Fruit fly (Drosophila melanogaster) whole organism, prepupa: Measurements from ENCODE around the gene mst.

Source experiments
- Blimp-1 ChIP-seq: fragments of 200-800 bp; sonication (Bioruptor generic); optimal IDR thresholded peaks from 3 replicates; lab custom pipeline; 2017; ENCODE audit warnings: missing biosample characterization, missing genetic modification characterization, mild to moderate bottlenecking, moderate library complexity, missing genetic modification reagents
- CG10631 ChIP-seq: fragments of 200-800 bp; sonication (Bioruptor generic); optimal IDR thresholded peaks from 2 replicates; lab custom pipeline; 2016; ENCODE audit warnings: missing biosample characterization, missing genetic modification characterization
- CG11294 ChIP-seq: fragments of 200-800 bp; sonication (Bioruptor generic); IDR thresholded peaks from 2 replicates; pipeline ENCODE4 v1.3.6; 2022; ENCODE audit warnings: missing biosample characterization, missing genetic modification characterization
- CG11902 ChIP-seq: fragments of 200-800 bp; sonication (Bioruptor generic); optimal IDR thresholded peaks from 3 replicates; lab custom pipeline; 2016; ENCODE audit warnings: missing biosample characterization, missing genetic modification characterization
- CG15336 ChIP-seq: fragments of 200-800 bp; sonication (Bioruptor generic); IDR thresholded peaks from 2 replicates; pipeline ENCODE4 v1.3.6; 2022; ENCODE audit warnings: missing biosample characterization, missing genetic modification characterization
- CG1621 ChIP-seq: fragments of 200-800 bp; sonication (Bioruptor generic); optimal IDR thresholded peaks from 3 replicates; lab custom pipeline; 2018; ENCODE audit warnings: missing biosample characterization, mild to moderate bottlenecking, missing genetic modification characterization
- CG16779 ChIP-seq: fragments of 200-800 bp; sonication (Bioruptor generic); optimal IDR thresholded peaks from 3 replicates; lab custom pipeline; 2017; ENCODE audit warnings: missing biosample characterization, mild to moderate bottlenecking, missing genetic modification characterization
- CG3032 ChIP-seq: fragments of 200-800 bp; optimal IDR thresholded peaks from 2 replicates; lab custom pipeline; 2019; ENCODE audit warnings: missing biosample characterization, mild to moderate bottlenecking, missing genetic modification characterization, moderate library complexity
- CG31627 ChIP-seq: fragments of 200-800 bp; sonication (Bioruptor generic); optimal IDR thresholded peaks from 3 replicates; lab custom pipeline; 2016; ENCODE audit warnings: missing biosample characterization, missing genetic modification characterization
- CG32006 ChIP-seq: fragments of 200-800 bp; sonication (Bioruptor generic); optimal IDR thresholded peaks from 3 replicates; lab custom pipeline; 2017; ENCODE audit warnings: missing biosample characterization, mild to moderate bottlenecking, missing genetic modification characterization
- CG34406 ChIP-seq: fragments of 200-800 bp; sonication (Bioruptor generic); optimal IDR thresholded peaks from 3 replicates; lab custom pipeline; 2016; ENCODE audit warnings: missing biosample characterization, missing genetic modification characterization
- CG3919 ChIP-seq: fragments of 200-800 bp; sonication (Bioruptor generic); optimal IDR thresholded peaks from 3 replicates; lab custom pipeline; 2016; ENCODE audit warnings: missing biosample characterization, missing genetic modification characterization
- CG6163 ChIP-seq: fragments of 200-800 bp; sonication (Bioruptor generic); IDR thresholded peaks from 3 replicates; pipeline ENCODE4 v1.3.6; 2022; ENCODE audit warnings: missing biosample characterization, missing genetic modification characterization
- CG6792 ChIP-seq: fragments of 200-800 bp; sonication (Bioruptor generic); optimal IDR thresholded peaks from 3 replicates; lab custom pipeline; 2016; ENCODE audit warnings: missing biosample characterization, missing genetic modification characterization
- CG6808 ChIP-seq: fragments of 200-800 bp; sonication (Bioruptor generic); optimal IDR thresholded peaks from 3 replicates; lab custom pipeline; 2017; ENCODE audit warnings: missing biosample characterization, missing genetic modification characterization, mild to moderate bottlenecking, moderate library complexity, missing genetic modification reagents
- CG6854 ChIP-seq: fragments of 200-800 bp; sonication (Bioruptor generic); optimal IDR thresholded peaks from 2 replicates; lab custom pipeline; 2017; ENCODE audit warnings: missing biosample characterization, mild to moderate bottlenecking, missing genetic modification characterization
- CG8119 ChIP-seq: fragments of 200-800 bp; sonication (Bioruptor generic); IDR thresholded peaks from 3 replicates; pipeline ENCODE4 v1.3.6; 2022; ENCODE audit warnings: missing biosample characterization, missing genetic modification characterization
- CG8319 ChIP-seq: fragments of 200-800 bp; sonication (Bioruptor generic); optimal IDR thresholded peaks from 3 replicates; lab custom pipeline; 2016; ENCODE audit warnings: missing biosample characterization, missing genetic modification characterization
- CG8632 ChIP-seq: fragments of 200-800 bp; sonication (Bioruptor generic); optimal IDR thresholded peaks from 3 replicates; lab custom pipeline; 2016; ENCODE audit warnings: missing biosample characterization, missing genetic modification characterization
- CG9139 ChIP-seq: fragments of 200-800 bp; sonication (Bioruptor generic); optimal IDR thresholded peaks from 3 replicates; lab custom pipeline; 2017; ENCODE audit warnings: missing biosample characterization, mild to moderate bottlenecking, missing genetic modification characterization
- Eip78C ChIP-seq: fragments of 200-800 bp; sonication (Bioruptor generic); peaks from one replicate; lab custom pipeline; 2016; ENCODE audit warnings: missing biosample characterization, missing genetic modification characterization
- Eip93F ChIP-seq: fragments of 200-800 bp; sonication (Bioruptor generic); optimal IDR thresholded peaks from 2 replicates; lab custom pipeline; 2016; ENCODE audit warnings: missing biosample characterization, mild to moderate bottlenecking, missing genetic modification characterization
- Ets21C ChIP-seq: fragments of 200-800 bp; sonication (Bioruptor generic); optimal IDR thresholded peaks from 3 replicates; lab custom pipeline; 2016; ENCODE audit warnings: missing biosample characterization, missing genetic modification characterization
- Ets96B ChIP-seq: fragments of 200-800 bp; optimal IDR thresholded peaks from 2 replicates; lab custom pipeline; 2019; ENCODE audit warnings: missing biosample characterization, mild to moderate bottlenecking, missing genetic modification characterization, moderate library complexity
- Gug ChIP-seq: fragments of 200-800 bp; sonication (Bioruptor generic); IDR thresholded peaks from 2 replicates; pipeline ENCODE4 v1.3.6; 2022; ENCODE audit warnings: missing biosample characterization, missing genetic modification characterization
- Hr38 ChIP-seq: sonication (Bioruptor generic); optimal IDR thresholded peaks from 2 replicates; lab custom pipeline; 2016; ENCODE audit warnings: missing biosample characterization, missing genetic modification characterization
- Hr39 ChIP-seq: fragments of 200-800 bp; sonication (Bioruptor generic); optimal IDR thresholded peaks from 2 replicates; lab custom pipeline; 2016; ENCODE audit warnings: missing biosample characterization, missing genetic modification characterization
- Lpt ChIP-seq: fragments of 200-800 bp; sonication (Bioruptor generic); optimal IDR thresholded peaks from 3 replicates; lab custom pipeline; 2016; ENCODE audit warnings: missing biosample characterization, missing genetic modification characterization
- Smox ChIP-seq: fragments of 200-800 bp; sonication (Bioruptor generic); optimal IDR thresholded peaks from 3 replicates; lab custom pipeline; 2016; ENCODE audit warnings: missing biosample characterization, missing genetic modification characterization
- Sox102F ChIP-seq: fragments of 200-800 bp; sonication (Bioruptor generic); optimal IDR thresholded peaks from 2 replicates; lab custom pipeline; 2016; ENCODE audit warnings: missing biosample characterization, mild to moderate bottlenecking, missing genetic modification characterization
- Sox14 ChIP-seq: fragments of 200-800 bp; sonication (Bioruptor generic); optimal IDR thresholded peaks from 3 replicates; lab custom pipeline; 2016; ENCODE audit warnings: missing biosample characterization, missing genetic modification characterization
- achi ChIP-seq: fragments of 200-800 bp; sonication (Bioruptor generic); optimal IDR thresholded peaks from 3 replicates; lab custom pipeline; 2016; ENCODE audit warnings: missing biosample characterization, missing genetic modification characterization
- acj6 ChIP-seq: fragments of 200-800 bp; sonication (Bioruptor generic); optimal IDR thresholded peaks from 3 replicates; lab custom pipeline; 2016; ENCODE audit warnings: missing biosample characterization, missing genetic modification characterization
- cyc ChIP-seq: fragments of 200-800 bp; sonication (Bioruptor generic); optimal IDR thresholded peaks from 3 replicates; lab custom pipeline; 2016; ENCODE audit warnings: missing biosample characterization, missing genetic modification characterization
- dac ChIP-seq: fragments of 200-800 bp; sonication (Bioruptor generic); optimal IDR thresholded peaks from 2 replicates; lab custom pipeline; 2017; ENCODE audit warnings: missing biosample characterization, mild to moderate bottlenecking, missing genetic modification characterization
- dsx ChIP-seq: fragments of 200-800 bp; optimal IDR thresholded peaks from 3 replicates; lab custom pipeline; 2019; ENCODE audit warnings: missing biosample characterization, mild to moderate bottlenecking, missing genetic modification characterization, moderate library complexity; ENCODE audit not compliant: poor library complexity, severe bottlenecking
- eg ChIP-seq: fragments of 200-800 bp; sonication (Bioruptor generic); IDR thresholded peaks from 3 replicates; pipeline ENCODE4 v1.3.6; 2022; ENCODE audit warnings: missing biosample characterization, missing genetic modification characterization
- esn ChIP-seq: fragments of 200-800 bp; sonication (Bioruptor generic); optimal IDR thresholded peaks from 2 replicates; lab custom pipeline; 2016; ENCODE audit warnings: missing biosample characterization, mild to moderate bottlenecking, missing genetic modification characterization, moderate library complexity
- fd59A ChIP-seq: fragments of 200-800 bp; sonication (Bioruptor generic); optimal IDR thresholded peaks from 2 replicates; lab custom pipeline; 2017; ENCODE audit warnings: missing biosample characterization, mild to moderate bottlenecking, missing genetic modification characterization, missing genetic modification reagents
- fd85E ChIP-seq: fragments of 200-800 bp; sonication (Bioruptor generic); optimal IDR thresholded peaks from 3 replicates; lab custom pipeline; 2016; ENCODE audit warnings: missing biosample characterization, missing genetic modification characterization
- fkh ChIP-seq: fragments of 200-800 bp; sonication (Bioruptor generic); optimal IDR thresholded peaks from 3 replicates; lab custom pipeline; 2017; ENCODE audit warnings: missing biosample characterization, mild to moderate bottlenecking, missing genetic modification characterization, moderate library complexity
- net ChIP-seq: fragments of 200-800 bp; sonication (Bioruptor generic); optimal IDR thresholded peaks from 3 replicates; lab custom pipeline; 2016; ENCODE audit warnings: missing biosample characterization, missing genetic modification characterization
- pdm3 ChIP-seq: fragments of 200-800 bp; sonication (Bioruptor generic); optimal IDR thresholded peaks from 3 replicates; lab custom pipeline; 2016; ENCODE audit warnings: missing biosample characterization, missing genetic modification characterization
- salr ChIP-seq, 2 experiments: fragments of 200-800 bp; sonication (Bioruptor generic); optimal IDR thresholded peaks; 3 replicates each; lab custom pipeline; 2016 to 2018; ENCODE audit warnings: missing biosample characterization in 2 of 2, missing genetic modification characterization in 2 of 2, mild to moderate bottlenecking in 1 of 2
- spab ChIP-seq: fragments of 200-800 bp; sonication (Bioruptor generic); optimal IDR thresholded peaks from 2 replicates; lab custom pipeline; 2017; ENCODE audit warnings: missing biosample characterization, mild to moderate bottlenecking, missing genetic modification characterization, missing genetic modification reagents
- topi ChIP-seq: fragments of 200-800 bp; sonication (Bioruptor generic); optimal IDR thresholded peaks from 3 replicates; lab custom pipeline; 2016; ENCODE audit warnings: missing biosample characterization, missing genetic modification characterization
- vri ChIP-seq: fragments of 200-800 bp; sonication (Bioruptor generic); optimal IDR thresholded peaks from 3 replicates; lab custom pipeline; 2016; ENCODE audit warnings: missing biosample characterization, mild to moderate bottlenecking, missing genetic modification characterization

The mst gene

DNA sequence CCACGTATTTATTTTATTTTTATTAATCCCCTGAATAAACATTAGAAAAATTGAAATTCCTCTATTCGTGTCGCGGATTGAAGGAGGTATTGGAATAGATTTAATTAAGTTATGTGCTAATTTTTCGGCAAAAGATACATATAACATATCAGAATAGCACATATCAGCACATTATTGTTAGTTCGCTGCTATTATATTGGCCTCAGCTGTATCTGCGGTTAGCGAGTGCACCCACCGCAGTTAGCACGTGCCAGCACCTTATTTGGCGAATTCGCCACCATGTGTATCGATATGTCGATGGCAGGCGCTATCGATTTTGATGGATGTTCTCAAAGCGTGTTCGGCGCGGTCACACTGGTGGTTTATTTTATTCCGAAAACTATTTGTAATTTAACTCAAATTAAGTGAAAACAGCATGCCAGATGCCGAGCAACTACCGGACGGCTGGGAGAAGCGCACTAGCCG is 43.7 kb upstream of the mst start, which contains the start of gene dod (continued):
- TF ChIP-seq Ets96B (tag; lab: Kevin White, UChicago), result peak; percentile 54
- peak; percentile 54 for TF ChIP-seq Gug
- TF ChIP-seq achi (GFP tag; lab: Kevin White, UChicago), result peak; percentile 61
- TF ChIP-seq CG11294 (GFP tag; lab: Robert Waterston, UW), result no peak
- TF ChIP-seq fkh, result no peak
- peak; percentile 7 for TF ChIP-seq Lpt
- peak; percentile 25 for TF ChIP-seq CG6808 (GFP tag; lab: Kevin White, UChicago)
- peak; percentile 14 for TF ChIP-seq fd59A (GFP tag; lab: Kevin White, UChicago)
- no peak for TF ChIP-seq CG6854 (GFP tag; lab: Kevin White, UChicago)
- peak; percentile 60 for TF ChIP-seq CG32006 (GFP tag; lab: Kevin White, UChicago)
- peak; percentile 50; the same call in 1 of the 3 replicates for TF ChIP-seq CG6163 (GFP tag; lab: Robert Waterston, UW)
- no peak for TF ChIP-seq salr (GFP tag; optimal IDR thresholded peaks at IDR 0.05; lab: Kevin White, UChicago)
- no peak for TF ChIP-seq vri (GFP tag; lab: Kevin White, UChicago)
- TF ChIP-seq CG9139, result no peak

DNA sequence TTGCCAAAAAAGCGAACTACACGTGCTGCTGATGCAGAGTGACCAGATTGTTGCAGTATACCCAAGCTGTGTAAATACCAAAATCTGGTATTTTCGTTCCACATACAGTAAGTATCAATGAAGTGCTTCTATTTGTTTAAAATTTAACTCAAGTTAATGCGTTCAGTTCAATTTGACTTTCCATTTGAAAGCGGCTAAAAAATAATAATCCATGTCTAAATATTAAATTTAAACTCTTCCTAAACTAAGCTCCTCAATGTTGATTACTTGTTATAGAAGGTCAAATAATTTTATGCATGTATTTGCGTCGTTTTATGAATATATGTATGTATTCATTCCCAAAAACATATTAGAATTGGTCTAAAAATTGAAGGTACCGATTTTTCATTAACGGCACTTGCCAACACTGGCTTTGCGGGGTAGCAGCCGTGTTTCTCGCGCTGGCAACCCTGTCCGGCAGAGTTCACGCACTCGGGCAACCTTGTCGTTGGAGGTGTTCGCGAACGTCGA is 38.9 kb upstream of the mst start, which contains the start of the genes peng and sol:
Gene peng, minus strand, starts transcription at position 44 of the 510 bp plus-strand sequence.
Gene sol, plus strand, starts transcription at position 481 of the 510 bp plus-strand sequence.
- no peak for TF ChIP-seq Blimp-1 (GFP tag; lab: Kevin White, UChicago)
- peak; percentile 60; the same call in 2 of the 3 replicates for TF ChIP-seq CG8119 (GFP tag; lab: Robert Waterston, UW)
- peak; percentile 87 for TF ChIP-seq Hr39 (GFP tag; lab: Kevin White, UChicago)
- TF ChIP-seq Eip93F (GFP tag; lab: Kevin White, UChicago), result no peak
- TF ChIP-seq eg (GFP tag; lab: Robert Waterston, UW), result peak; percentile 64
- peak; percentile 82 for TF ChIP-seq esn (GFP tag; lab: Kevin White, UChicago)
- TF ChIP-seq CG11294 (GFP tag; lab: Robert Waterston, UW), result peak; percentile 23; the same call in 1 of the 2 replicates
- peak; percentile 83 for TF ChIP-seq CG31627 (GFP tag; lab: Kevin White, UChicago)
- no peak for TF ChIP-seq spab
- TF ChIP-seq acj6 (GFP tag; lab: Kevin White, UChicago), result peak; percentile 71
- no peak for TF ChIP-seq fkh
- TF ChIP-seq CG34406 (GFP tag; lab: Kevin White, UChicago), result peak; percentile 63
- TF ChIP-seq CG6854 (GFP tag; lab: Kevin White, UChicago), result no peak
- peak; percentile 53 for TF ChIP-seq CG6808 (GFP tag; lab: Kevin White, UChicago)
- no peak for TF ChIP-seq vri (GFP tag; lab: Kevin White, UChicago)
- peak; percentile 78 for TF ChIP-seq CG32006 (GFP tag; lab: Kevin White, UChicago)
- peak; percentile 75 for TF ChIP-seq cyc (GFP tag; lab: Kevin White, UChicago)
- TF ChIP-seq Sox102F (GFP tag; lab: Kevin White, UChicago), result peak; percentile 72
- peak; percentile 93 for TF ChIP-seq Eip78C (GFP tag; lab: Kevin White, UChicago)
- TF ChIP-seq CG3032 (tag; lab: Kevin White, UChicago), result peak; percentile 66
- TF ChIP-seq fd59A (GFP tag; lab: Kevin White, UChicago), result peak; percentile 52
- no peak for TF ChIP-seq salr (GFP tag; optimal IDR thresholded peaks at IDR 0.05; lab: Kevin White, UChicago)
- peak; percentile 60 for TF ChIP-seq Ets96B (tag; lab: Kevin White, UChicago)
- TF ChIP-seq CG6792 (GFP tag; lab: Kevin White, UChicago), result peak; percentile 70
- TF ChIP-seq CG10631 (GFP tag; lab: Kevin White, UChicago), result peak; percentile 75
- no peak for TF ChIP-seq fd85E (GFP tag; lab: Kevin White, UChicago)
- TF ChIP-seq CG16779 (tag; lab: Kevin White, UChicago), result no peak
- TF ChIP-seq CG3919 (GFP tag; lab: Kevin White, UChicago), result peak; percentile 72
- TF ChIP-seq Ets21C (GFP tag; lab: Kevin White, UChicago), result peak; percentile 71
- TF ChIP-seq Gug, result peak; percentile 53; the same call in 1 of the 2 replicates
- TF ChIP-seq CG11902 (GFP tag; lab: Kevin White, UChicago), result peak; percentile 49
- peak; percentile 75 for TF ChIP-seq Sox14
- peak; percentile 78 for TF ChIP-seq Smox
- peak; percentile 51 for TF ChIP-seq Lpt
- peak; percentile 70 for TF ChIP-seq CG8632 (GFP tag; lab: Kevin White, UChicago)
- peak; percentile 48 for TF ChIP-seq net (GFP tag; lab: Kevin White, UChicago)
- peak; percentile 28 for TF ChIP-seq CG1621 (tag; lab: Kevin White, UChicago)
- no peak for TF ChIP-seq CG9139
- peak; percentile 51 for TF ChIP-seq CG8319
- TF ChIP-seq CG15336 (GFP tag; lab: Robert Waterston, UW), result peak; percentile 74
- peak; percentile 86 for TF ChIP-seq pdm3 (GFP tag; lab: Kevin White, UChicago)
- peak; percentile 67 for TF ChIP-seq dsx (GFP tag; lab: Kevin White, UChicago)
- peak; percentile 79 for TF ChIP-seq topi (GFP tag; lab: Kevin White, UChicago)
- no peak for TF ChIP-seq Hr38
- peak; percentile 50 for TF ChIP-seq dac (GFP tag; lab: Kevin White, UChicago)
